Worm (Caenorhabditis elegans) whole organism, late embryonic: ENCODE measurements around the gene rpl-39.

Experiments used
- C38D4.7 ChIP-seq: fragments of 200-800 bp; sonication (Bioruptor generic); optimal IDR thresholded peaks from 2 replicates; lab custom pipeline; 2018; ENCODE audit warnings: mild to moderate bottlenecking, missing genetic modification characterization, moderate library complexity, missing compliant biosample characterization
- F13H6.1 ChIP-seq: sonication (generic microtip); optimal IDR thresholded peaks from 2 replicates; lab custom pipeline; 2016; ENCODE audit warnings: missing genetic modification characterization, missing compliant biosample characterization
- K02D7.2 ChIP-seq: sonication (generic microtip); optimal IDR thresholded peaks from 2 replicates; lab custom pipeline; 2017; ENCODE audit warnings: mild to moderate bottlenecking, missing genetic modification characterization, missing compliant biosample characterization
- T23F11.4 ChIP-seq: fragments of 200-800 bp; sonication (Bioruptor generic); optimal IDR thresholded peaks from 2 replicates; lab custom pipeline; 2018; ENCODE audit warnings: mild to moderate bottlenecking, missing genetic modification characterization, missing compliant biosample characterization
- Y22D7AL.16 ChIP-seq: sonication (generic microtip); optimal IDR thresholded peaks from 2 replicates; lab custom pipeline; 2016; ENCODE audit warnings: missing genetic modification characterization, missing compliant biosample characterization
- ceh-14 ChIP-seq: sonication (generic microtip); optimal IDR thresholded peaks from 2 replicates; lab custom pipeline; 2016; ENCODE audit warnings: missing genotype, missing genetic modification characterization, missing compliant biosample characterization
- ceh-2 ChIP-seq: sonication (generic microtip); optimal IDR thresholded peaks from 2 replicates; lab custom pipeline; 2016; ENCODE audit warnings: missing genotype, missing genetic modification characterization, missing compliant biosample characterization
- ceh-31 ChIP-seq: sonication (generic microtip); optimal IDR thresholded peaks from 2 replicates; lab custom pipeline; 2016; ENCODE audit warnings: missing genetic modification characterization, missing compliant biosample characterization
- ceh-34 ChIP-seq: sonication (generic microtip); optimal IDR thresholded peaks from 2 replicates; lab custom pipeline; 2016; ENCODE audit warnings: mild to moderate bottlenecking, missing genetic modification characterization, missing compliant biosample characterization
- ceh-48 ChIP-seq: sonication (generic microtip); optimal IDR thresholded peaks from 2 replicates; lab custom pipeline; 2016; ENCODE audit warnings: missing genetic modification characterization, inconsistent platforms, missing compliant biosample characterization
- ceh-6 ChIP-seq: fragments of 200-800 bp; sonication (Bioruptor generic); optimal IDR thresholded peaks from 2 replicates; lab custom pipeline; 2018; ENCODE audit warnings: mild to moderate bottlenecking, missing genetic modification characterization, missing compliant biosample characterization
- ceh-9 ChIP-seq: sonication (generic microtip); optimal IDR thresholded peaks from 2 replicates; lab custom pipeline; 2016; ENCODE audit warnings: mild to moderate bottlenecking, missing genetic modification characterization, inconsistent platforms, missing compliant biosample characterization
- che-1 ChIP-seq: sonication (generic microtip); optimal IDR thresholded peaks from 2 replicates; lab custom pipeline; 2016; ENCODE audit warnings: mild to moderate bottlenecking, missing genetic modification characterization, missing compliant biosample characterization
- eyg-1 ChIP-seq: sonication (generic microtip); optimal IDR thresholded peaks from 2 replicates; lab custom pipeline; 2016; ENCODE audit warnings: missing genotype, missing genetic modification characterization, missing compliant biosample characterization
- fax-1 ChIP-seq: sonication (generic microtip); optimal IDR thresholded peaks from 2 replicates; lab custom pipeline; 2016; ENCODE audit warnings: missing genotype, missing genetic modification characterization, missing compliant biosample characterization
- fkh-6 ChIP-seq: sonication (generic microtip); optimal IDR thresholded peaks from 2 replicates; lab custom pipeline; 2016; ENCODE audit warnings: missing genetic modification characterization, missing compliant biosample characterization
- gmeb-2 ChIP-seq: sonication (generic microtip); optimal IDR thresholded peaks from 2 replicates; lab custom pipeline; 2016; ENCODE audit warnings: missing genetic modification characterization, inconsistent platforms, missing compliant biosample characterization
- hlh-30 ChIP-seq: sonication (generic microtip); optimal IDR thresholded peaks from 2 replicates; lab custom pipeline; 2017; ENCODE audit warnings: antibody characterized with exemption, missing genetic modification characterization, missing compliant biosample characterization; ENCODE audit not compliant: insufficient read depth
- hlh-8 ChIP-seq: sonication (generic microtip); optimal IDR thresholded peaks from 2 replicates; lab custom pipeline; 2016; ENCODE audit warnings: missing genotype, missing genetic modification characterization, missing compliant biosample characterization
- lin-11 ChIP-seq: fragments of 200-800 bp; sonication (Bioruptor generic); optimal IDR thresholded peaks from 2 replicates; lab custom pipeline; 2018; ENCODE audit warnings: mild to moderate bottlenecking, missing genetic modification characterization, missing compliant biosample characterization
- madf-2 ChIP-seq: sonication (generic microtip); optimal IDR thresholded peaks from 2 replicates; lab custom pipeline; 2017; ENCODE audit warnings: missing genetic modification characterization, missing compliant biosample characterization
- mec-3 ChIP-seq: sonication (generic microtip); optimal IDR thresholded peaks from 2 replicates; lab custom pipeline; 2016; ENCODE audit warnings: borderline replicate concordance, missing genetic modification characterization, missing compliant biosample characterization
- odd-2 ChIP-seq: sonication (generic microtip); optimal IDR thresholded peaks from 2 replicates; lab custom pipeline; 2017; ENCODE audit warnings: antibody characterized with exemption, mild to moderate bottlenecking, missing genetic modification characterization, missing compliant biosample characterization
- pax-1 ChIP-seq: fragments of 150-350 bp; optimal IDR thresholded peaks from 2 replicates; lab custom pipeline; 2014; ENCODE audit warnings: missing biosample characterization, missing genetic modification characterization
- pqm-1 ChIP-seq: sonication (generic microtip); optimal IDR thresholded peaks from 2 replicates; lab custom pipeline; 2016; ENCODE audit warnings: missing genetic modification characterization, missing compliant biosample characterization
- pros-1 ChIP-seq: fragments of 150-350 bp; optimal IDR thresholded peaks from 2 replicates; lab custom pipeline; 2014; ENCODE audit warnings: missing biosample characterization, missing genetic modification reagents, missing genetic modification characterization
- ref-2 ChIP-seq: sonication (generic microtip); optimal IDR thresholded peaks from 2 replicates; lab custom pipeline; 2016; ENCODE audit warnings: missing genetic modification characterization, missing compliant biosample characterization
- rnt-1 ChIP-seq: sonication (generic microtip); optimal IDR thresholded peaks from 2 replicates; lab custom pipeline; 2016; ENCODE audit warnings: missing genetic modification characterization, missing compliant biosample characterization
- sdc-2 ChIP-seq: sonication (generic microtip); optimal IDR thresholded peaks from 2 replicates; lab custom pipeline; 2016; ENCODE audit warnings: missing genotype, missing genetic modification characterization, missing compliant biosample characterization
- tbx-7 ChIP-seq: sonication (generic microtip); optimal IDR thresholded peaks from 2 replicates; lab custom pipeline; 2016; ENCODE audit warnings: missing genotype, missing genetic modification characterization, missing compliant biosample characterization
- unc-3 ChIP-seq, 2 experiments: fragments of 200-800 bp in 1 of 2; sonication (Bioruptor generic) in 1 of 2; sonication (generic microtip) in 1 of 2; conservative IDR thresholded peaks in 1 of 2; optimal IDR thresholded peaks in 1 of 2; 2 replicates each; pipeline versions ENCODE4 v1.3.6 to Lab custom; 2016 to 2022; ENCODE audit warnings: missing compliant biosample characterization in 2 of 2, missing genetic modification characterization in 2 of 2, missing genetic modification reagents in 1 of 2
- zip-5 ChIP-seq: sonication (generic microtip); optimal IDR thresholded peaks from 2 replicates; lab custom pipeline; 2016; ENCODE audit warnings: missing genetic modification characterization, missing compliant biosample characterization

rpl-39 gene

ce11 chrV:7810591-7810990, 34.7 kb upstream of the rpl-39 start:
- TF ChIP-seq T23F11.4 (GFP tag; lab: Kevin White, UChicago) (no peak), ref-2 (tag; lab: Kevin White, UChicago) (no peak), pax-1 (tag; lab: Kevin White, UChicago) (no peak), hlh-30 (tag; lab: Kevin White, UChicago) (no peak), mec-3 (tag; lab: Kevin White, UChicago) (no peak), che-1 (tag; lab: Kevin White, UChicago) (no peak), tbx-7 (tag; lab: Kevin White, UChicago) (no peak), fkh-6 (tag; lab: Kevin White, UChicago) (no peak), ceh-48 (tag; lab: Kevin White, UChicago) (no peak), hlh-8 (tag; lab: Kevin White, UChicago) (no peak), ceh-9 (tag; lab: Kevin White, UChicago) (no peak), madf-2 (tag; lab: Kevin White, UChicago) (no peak), ceh-34 (tag; lab: Kevin White, UChicago) (no peak), Y22D7AL.16 (tag; lab: Kevin White, UChicago) (no peak), unc-3 (GFP tag; conservative IDR thresholded peaks at IDR 0.05; lab: Robert Waterston, UW) (no peak), unc-3 (tag; optimal IDR thresholded peaks at IDR 0.05; lab: Kevin White, UChicago) (no peak)

- TF ChIP-seq K02D7.2 (no peak), odd-2 (tag; lab: Kevin White, UChicago) (no peak), F13H6.1 (tag; lab: Kevin White, UChicago) (no peak), rnt-1 (tag; lab: Kevin White, UChicago) (no peak), zip-5 (tag; lab: Kevin White, UChicago) (no peak), Y22D7AL.16 (tag; lab: Kevin White, UChicago) (no peak)
- TF ChIP-seq, all 69 proteins: peak for 0
Measured at ce11 chrV:7809320-7810256, 33.7 kb upstream of the rpl-39 start, which contains the start of gene ZK742.3. Gene ZK742.3, minus strand, starts transcription at chrV:7809912.

- TF ChIP-seq T23F11.4 (GFP tag; lab: Kevin White, UChicago) (no peak), F13H6.1 (tag; lab: Kevin White, UChicago) (no peak), C38D4.7 (GFP tag; lab: Kevin White, UChicago) (no peak)
Measured at ce11 chrV:7808444-7808843, 32.6 kb upstream of the rpl-39 start.

ce11 chrV:7806629-7807028, 30.8 kb upstream of the rpl-39 start:
- no peak for TF ChIP-seq pax-1 (tag; lab: Kevin White, UChicago)
- TF ChIP-seq ceh-14 (tag; lab: Kevin White, UChicago) = no peak
- no peak for TF ChIP-seq che-1 (tag; lab: Kevin White, UChicago)
- TF ChIP-seq gmeb-2 (tag; lab: Kevin White, UChicago) = no peak
- TF ChIP-seq sdc-2 (tag; lab: Kevin White, UChicago) = no peak
- TF ChIP-seq ceh-2 (tag; lab: Kevin White, UChicago) = no peak
- TF ChIP-seq ceh-48 (tag; lab: Kevin White, UChicago) = no peak
- TF ChIP-seq pqm-1 = no peak
- no peak for TF ChIP-seq T23F11.4 (GFP tag; lab: Kevin White, UChicago)
- TF ChIP-seq C38D4.7 (GFP tag; lab: Kevin White, UChicago) = no peak
- no peak for TF ChIP-seq fax-1 (tag; lab: Kevin White, UChicago)
- no peak for TF ChIP-seq unc-3 (GFP tag; conservative IDR thresholded peaks at IDR 0.05; lab: Robert Waterston, UW)
- TF ChIP-seq unc-3 (tag; optimal IDR thresholded peaks at IDR 0.05; lab: Kevin White, UChicago) = no peak
- TF ChIP-seq ceh-31 (tag; lab: Kevin White, UChicago) = no peak
- TF ChIP-seq ceh-6 (GFP tag; lab: Kevin White, UChicago) = no peak
- no peak for TF ChIP-seq pros-1
- no peak for TF ChIP-seq lin-11
- no peak for TF ChIP-seq K02D7.2
- no peak for TF ChIP-seq eyg-1
